Fruit fly (Drosophila melanogaster): ENCODE measurements around the gene Prtl99C.
A peak's percentile ranks its signal among the peaks of the same experiment; 100 is the strongest.

Gene Prtl99C

dm6 chr3R:29835710-29836049, at the start of gene Prtl99C:
Gene Prtl99C (plus strand): TSS chr3R:29835950.
- no peak for TF ChIP-seq CG17801 (GFP tag; optimal IDR thresholded peaks at IDR 0.05; ENCODE audit: partially characterized antibody)

- TF ChIP-seq CG17801 (GFP tag; optimal IDR thresholded peaks at IDR 0.05; ENCODE audit: partially characterized antibody): peak; percentile 37
These were observed 49.4 kb upstream of the Prtl99C start for dm6 chr3R:29786016-29786996.

- no peak for TF ChIP-seq CG17801 (GFP tag; optimal IDR thresholded peaks at IDR 0.05; ENCODE audit: partially characterized antibody)
These were observed 47.7 kb upstream of the Prtl99C start for dm6 chr3R:29787891-29788549.

- no peak for TF ChIP-seq CG17801 (GFP tag; optimal IDR thresholded peaks at IDR 0.05; ENCODE audit: partially characterized antibody)
These were observed 45.6 kb upstream of the Prtl99C start for dm6 chr3R:29790183-29790582.

- TF ChIP-seq CG17801 (GFP tag; optimal IDR thresholded peaks at IDR 0.05; ENCODE audit: partially characterized antibody): peak; percentile 59
These were observed 41.4 kb upstream of the Prtl99C start, which contains the start of gene sro for dm6 chr3R:29794161-29794882. Gene sro (plus strand): TSS chr3R:29794597.

dm6 chr3R:29797183-29797582, 38.6 kb upstream of the Prtl99C start:
- TF ChIP-seq CG17801 (GFP tag; optimal IDR thresholded peaks at IDR 0.05; ENCODE audit: partially characterized antibody): no peak

dm6 chr3R:29798966-29799680, 36.6 kb upstream of the Prtl99C start, which contains the start of the genes Rnb and Drice:
Gene Rnb (minus strand): TSS chr3R:29799354.
Gene Drice (plus strand): TSS chr3R:29799658.
- peak; percentile 76 for TF ChIP-seq CG17801 (GFP tag; optimal IDR thresholded peaks at IDR 0.05; ENCODE audit: partially characterized antibody)

dm6 chr3R:29799681-29800028, 36.1 kb upstream of the Prtl99C start:
- no peak for TF ChIP-seq CG17801 (GFP tag; optimal IDR thresholded peaks at IDR 0.05; ENCODE audit: partially characterized antibody)

dm6 chr3R:29802753-29803313, 32.9 kb upstream of the Prtl99C start, which contains the start of the genes Etfb and CG7789:
Gene Etfb (minus strand): TSS chr3R:29802945.
Gene CG7789 (plus strand): TSS chr3R:29803196.
- TF ChIP-seq CG17801 (GFP tag; optimal IDR thresholded peaks at IDR 0.05; ENCODE audit: partially characterized antibody): peak; percentile 87

- no peak for TF ChIP-seq CG17801 (GFP tag; optimal IDR thresholded peaks at IDR 0.05; ENCODE audit: partially characterized antibody)
These were observed 28.9 kb upstream of the Prtl99C start, which contains the start of the genes ca and ncd for dm6 chr3R:29806682-29807393. Gene ca (plus strand): TSS chr3R:29806811. Gene ncd (minus strand): TSS chr3R:29807127.

dm6 chr3R:29816266-29816665, 19.5 kb upstream of the Prtl99C start, which contains the start of gene Vps16B:
Gene Vps16B (minus strand): TSS chr3R:29816451.
- TF ChIP-seq CG17801 (GFP tag; optimal IDR thresholded peaks at IDR 0.05; ENCODE audit: partially characterized antibody): no peak

- TF ChIP-seq CG17801 (GFP tag; optimal IDR thresholded peaks at IDR 0.05; ENCODE audit: partially characterized antibody): no peak
These were observed 18.1 kb upstream of the Prtl99C start, which contains the start of gene CG7829 for dm6 chr3R:29817664-29818063. Gene CG7829 (minus strand): TSS chr3R:29817764.

All from ovary, adult (tissue).